Fruit fly (Drosophila melanogaster) whole organism, wandering third instar larva: Measurements from ENCODE around the gene CG6168.
A peak's percentile ranks its signal among the peaks of the same experiment; 100 is the strongest.

ENCODE experiments used
- Dif ChIP-seq: fragments of 200-275, 200-300 bp; sonication (Bioruptor generic); optimal IDR thresholded peaks from 2 replicates; lab custom pipeline; 2018; ENCODE audit warnings: missing biosample characterization, missing genetic modification characterization; ENCODE audit not compliant: partially characterized antibody
- br ChIP-seq: fragments of 200-800 bp; sonication (Bioruptor generic); optimal IDR thresholded peaks from 2 replicates; lab custom pipeline; 2016; ENCODE audit warnings: missing biosample characterization, missing genetic modification characterization

- TF ChIP-seq Dif (GFP tag; lab: Kevin White, UChicago) (no peak), br (GFP tag; lab: Kevin White, UChicago) (peak; percentile 78)
Observed at dm6 chr3L:11364327-11364726, 42.8 kb upstream of the CG6168 start.
